Fruit fly (Drosophila melanogaster) whole organism, embryonic: Measurements from ENCODE around the gene Tet.

Source experiments
- CG13287 ChIP-seq: fragments of 200-800 bp; sonication (Bioruptor generic); IDR thresholded peaks from 2 replicates; pipeline ENCODE4 v1.3.6; 2022; ENCODE audit warnings: missing biosample characterization, missing genetic modification characterization; ENCODE audit not compliant: partially characterized antibody
- CG2889 ChIP-seq: fragments of 200-800 bp; sonication (Bioruptor generic); IDR thresholded peaks from 3 replicates; pipeline ENCODE4 v1.3.6; 2022; ENCODE audit warnings: missing biosample characterization, missing genetic modification characterization
- CG6765 ChIP-seq: fragments of 200-800 bp; sonication (Bioruptor generic); optimal IDR thresholded peaks from 3 replicates; lab custom pipeline; 2017; ENCODE audit warnings: missing biosample characterization, mild to moderate bottlenecking, missing genetic modification characterization
- CG6813 ChIP-seq: fragments of 200-800 bp; sonication (Bioruptor generic); optimal IDR thresholded peaks from 2 replicates; lab custom pipeline; 2017; ENCODE audit warnings: missing biosample characterization, missing genetic modification characterization, mild to moderate bottlenecking, moderate library complexity, missing genetic modification reagents
- CG7987 ChIP-seq: fragments of 200-800 bp; sonication (Bioruptor generic); optimal IDR thresholded peaks from 2 replicates; lab custom pipeline; 2018; ENCODE audit warnings: missing biosample characterization, mild to moderate bottlenecking, missing genetic modification characterization, moderate library complexity
- CG8924 ChIP-seq: fragments of 200-800 bp; optimal IDR thresholded peaks from 3 replicates; lab custom pipeline; 2019; ENCODE audit warnings: missing biosample characterization, mild to moderate bottlenecking, missing genetic modification characterization, moderate library complexity
- CoRest ChIP-seq: fragments of 200-800 bp; sonication (Bioruptor generic); optimal IDR thresholded peaks from 3 replicates; lab custom pipeline; 2018; ENCODE audit warnings: missing biosample characterization, mild to moderate bottlenecking, missing genetic modification characterization, moderate library complexity
- Doc2 ChIP-seq: fragments of 200-800 bp; sonication (Bioruptor generic); IDR thresholded peaks from 2 replicates; pipeline ENCODE4 v1.3.6; 2022; ENCODE audit warnings: missing biosample characterization, missing genetic modification characterization
- Oli ChIP-seq: fragments of 200-800 bp; sonication (Bioruptor generic); optimal IDR thresholded peaks from 2 replicates; lab custom pipeline; 2018; ENCODE audit warnings: missing biosample characterization, mild to moderate bottlenecking, missing genetic modification characterization, moderate library complexity
- ap ChIP-seq: fragments of 200-800 bp; sonication (Bioruptor generic); IDR thresholded peaks from 2 replicates; pipeline ENCODE4 v1.3.6; 2022; ENCODE audit warnings: missing biosample characterization, missing genetic modification characterization
- ato ChIP-seq: fragments of 200-800 bp; sonication (Bioruptor generic); IDR thresholded peaks from 2 replicates; pipeline ENCODE4 v1.3.6; 2022; ENCODE audit warnings: missing biosample characterization, missing genetic modification characterization; ENCODE audit not compliant: partially characterized antibody
- chn ChIP-seq: fragments of 200-800 bp; sonication (Bioruptor generic); optimal IDR thresholded peaks from 2 replicates; lab custom pipeline; 2016; ENCODE audit warnings: missing biosample characterization, missing genetic modification characterization
- oc ChIP-seq: fragments of 200-800 bp; sonication (Bioruptor generic); optimal IDR thresholded peaks from 2 replicates; lab custom pipeline; 2018; ENCODE audit warnings: missing biosample characterization, mild to moderate bottlenecking, missing genetic modification characterization, moderate library complexity
- toy ChIP-seq: fragments of 200-800 bp; sonication (Bioruptor generic); IDR thresholded peaks from 2 replicates; pipeline ENCODE4 v1.3.6; 2022; ENCODE audit warnings: missing biosample characterization, missing genetic modification characterization

DNA sequence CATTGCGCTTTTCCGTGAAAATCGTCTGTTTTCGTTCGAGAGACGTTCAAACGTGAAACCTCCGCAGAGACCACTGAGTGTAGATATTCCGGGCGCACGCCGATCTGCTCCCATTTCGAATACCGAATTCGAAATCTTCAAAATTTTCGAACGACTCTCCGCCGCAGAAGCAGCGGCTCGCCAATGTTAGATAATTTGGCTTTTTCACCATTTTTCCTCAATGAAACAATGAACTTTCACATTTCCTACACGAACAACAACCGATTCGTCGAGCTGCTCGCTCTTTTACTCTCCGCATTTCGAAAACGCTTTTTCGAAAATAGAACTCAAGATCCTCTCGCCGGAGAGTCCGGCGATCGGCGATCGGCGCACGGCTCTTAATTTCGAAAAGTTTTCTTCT is 116.8 kb downstream of the Tet start:
- no peak for TF ChIP-seq CG6813 (GFP tag; lab: Kevin White, UChicago)
- no peak for TF ChIP-seq CG6765 (GFP tag; lab: Kevin White, UChicago)
- TF ChIP-seq CoRest (tag; lab: Kevin White, UChicago): no peak
- TF ChIP-seq oc (tag; lab: Kevin White, UChicago): no peak
- no peak for TF ChIP-seq CG8924 (tag; lab: Kevin White, UChicago)
- no peak for TF ChIP-seq CG2889
- TF ChIP-seq CG13287 (GFP tag; lab: Robert Waterston, UW): no peak
- TF ChIP-seq Doc2: no peak
- TF ChIP-seq CG7987 (GFP tag; lab: Kevin White, UChicago): no peak
- TF ChIP-seq ato (GFP tag; lab: Robert Waterston, UW): no peak
- TF ChIP-seq Oli: no peak
- TF ChIP-seq chn (GFP tag; lab: Kevin White, UChicago): no peak
- no peak for TF ChIP-seq ap (GFP tag; lab: Robert Waterston, UW)
- TF ChIP-seq toy: no peak
